Worm (Caenorhabditis elegans) whole organism, L4 larva: Measurements from ENCODE around the gene C37H5.13.
A peak's percentile ranks its signal among the peaks of the same experiment; 100 is the strongest.

Source experiments
- D1046.2 ChIP-seq: fragments of 200-800 bp; sonication (Bioruptor generic); IDR thresholded peaks from 2 replicates; pipeline ENCODE4 v1.3.6; 2022; ENCODE audit warnings: missing genetic modification characterization, missing compliant biosample characterization
- F26F4.8 ChIP-seq: fragments of 200-800 bp; sonication (Bioruptor generic); conservative IDR thresholded peaks from 2 replicates; pipeline ENCODE4 v1.3.6; 2022; ENCODE audit warnings: missing genetic modification characterization, missing compliant biosample characterization
- F37D6.2 ChIP-seq: sonication (generic microtip); optimal IDR thresholded peaks from 2 replicates; lab custom pipeline; 2016; ENCODE audit warnings: mild to moderate bottlenecking, missing genetic modification characterization, missing compliant biosample characterization
- T20F7.1 ChIP-seq: fragments of 200-800 bp; sonication (Bioruptor generic); optimal IDR thresholded peaks from 2 replicates; lab custom pipeline; 2018; ENCODE audit warnings: mild to moderate bottlenecking, missing genetic modification characterization, missing compliant biosample characterization
- Y105C5A.15 ChIP-seq: fragments of 200-800 bp; sonication (Bioruptor generic); IDR thresholded peaks from 2 replicates; pipeline ENCODE4 v1.3.6; 2022; ENCODE audit warnings: missing genetic modification characterization, missing compliant biosample characterization
- ZK546.5 ChIP-seq, 2 experiments: sonication (generic microtip); optimal IDR thresholded peaks; 2 replicates each; lab custom pipeline; 2017; ENCODE audit warnings: missing biosample characterization in 2 of 2, missing genetic modification characterization in 2 of 2
- aha-1 ChIP-seq: fragments of 150-350 bp; peaks from one replicate; lab custom pipeline; 2014; ENCODE audit warnings: missing biosample characterization, missing genetic modification characterization
- aly-2 ChIP-seq: sonication (generic microtip); optimal IDR thresholded peaks from 2 replicates; lab custom pipeline; 2018; ENCODE audit warnings: missing biosample characterization, missing genetic modification characterization
- ama-1 ChIP-seq: fragments of 150-350 bp; optimal IDR thresholded peaks from 2 replicates; lab custom pipeline; 2014; ENCODE audit warnings: inconsistent platforms, mixed read lengths
- arid-1 ChIP-seq: fragments of 200-800 bp; sonication (Bioruptor generic); conservative IDR thresholded peaks from 2 replicates; pipeline ENCODE4 v1.3.6; 2022; ENCODE audit warnings: missing genetic modification reagents, missing genetic modification characterization, missing compliant biosample characterization
- attf-4 ChIP-seq: sonication (generic microtip); optimal IDR thresholded peaks from 3 replicates; lab custom pipeline; 2017; ENCODE audit warnings: missing biosample characterization, missing genetic modification characterization
- ceh-20 ChIP-seq: fragments of 200-800 bp; sonication (Bioruptor generic); IDR thresholded peaks from 2 replicates; pipeline ENCODE4 v1.3.6; 2022; ENCODE audit warnings: missing genetic modification reagents, missing genetic modification characterization, missing compliant biosample characterization
- ceh-28 ChIP-seq: fragments of 150-350 bp; optimal IDR thresholded peaks from 2 replicates; lab custom pipeline; 2014; ENCODE audit warnings: missing biosample characterization, missing genetic modification reagents, missing genetic modification characterization
- ceh-44 ChIP-seq: fragments of 200-800 bp; sonication (Bioruptor generic); IDR thresholded peaks from 2 replicates; pipeline ENCODE4 v1.3.6; 2022; ENCODE audit warnings: missing genetic modification reagents, missing genetic modification characterization, missing compliant biosample characterization
- ceh-62 ChIP-seq: sonication (generic microtip); optimal IDR thresholded peaks from 2 replicates; lab custom pipeline; 2017; ENCODE audit warnings: missing biosample characterization, missing genetic modification characterization
- daf-16 ChIP-seq, 3 experiments: sonication (generic microtip); optimal IDR thresholded peaks; 2 replicates each; lab custom pipeline; 2016 to 2017; ENCODE audit warnings: missing genetic modification characterization in 3 of 3, missing genetic modification reagents in 3 of 3, mild to moderate bottlenecking in 2 of 3, missing compliant biosample characterization in 2 of 3, missing biosample characterization in 1 of 3, moderate library complexity in 1 of 3
- dmd-6 ChIP-seq: fragments of 200-800 bp; sonication (Bioruptor generic); IDR thresholded peaks from 2 replicates; pipeline ENCODE4 v1.3.6; 2022; ENCODE audit warnings: missing genetic modification reagents, missing genetic modification characterization, missing compliant biosample characterization
- dmd-9 ChIP-seq: fragments of 200-800 bp; sonication (Bioruptor generic); IDR thresholded peaks from 2 replicates; pipeline ENCODE4 v1.3.6; 2022; ENCODE audit warnings: missing genetic modification reagents, missing genetic modification characterization, missing compliant biosample characterization
- dpl-1 ChIP-seq: fragments of 150-350 bp; optimal IDR thresholded peaks from 2 replicates; lab custom pipeline; 2014; ENCODE audit warnings: missing biosample characterization, missing genetic modification reagents, missing genetic modification characterization
- duxl-1 ChIP-seq: sonication (generic microtip); optimal IDR thresholded peaks from 2 replicates; lab custom pipeline; 2016; ENCODE audit warnings: mild to moderate bottlenecking, missing genetic modification characterization, moderate library complexity, missing compliant biosample characterization; ENCODE audit not compliant: poor library complexity
- dve-1 ChIP-seq: sonication (generic microtip); optimal IDR thresholded peaks from 2 replicates; lab custom pipeline; 2017; ENCODE audit warnings: antibody characterized with exemption, mild to moderate bottlenecking, missing genetic modification characterization, missing compliant biosample characterization; ENCODE audit not compliant: insufficient read depth
- hlh-30 ChIP-seq: sonication (generic microtip); optimal IDR thresholded peaks from 2 replicates; lab custom pipeline; 2017; ENCODE audit warnings: antibody characterized with exemption, mild to moderate bottlenecking, missing genetic modification characterization, missing compliant biosample characterization; ENCODE audit not compliant: insufficient read depth
- hmg-1.1 ChIP-seq: fragments of 200-800 bp; sonication (Bioruptor generic); IDR thresholded peaks from 2 replicates; pipeline ENCODE4 v1.3.6; 2022; ENCODE audit warnings: missing genetic modification reagents, missing genetic modification characterization, missing compliant biosample characterization
- lim-7 ChIP-seq: fragments of 200-800 bp; sonication (Bioruptor generic); IDR thresholded peaks from 2 replicates; pipeline ENCODE4 v1.3.6; 2022; ENCODE audit warnings: missing genetic modification characterization, missing compliant biosample characterization
- lin-1 ChIP-seq: fragments of 200-800 bp; sonication (Bioruptor generic); IDR thresholded peaks from 2 replicates; pipeline ENCODE4 v1.3.6; 2022; ENCODE audit warnings: missing genetic modification reagents, missing genetic modification characterization, missing compliant biosample characterization
- lin-13 ChIP-seq: fragments of 150-350 bp; optimal IDR thresholded peaks from 2 replicates; lab custom pipeline; 2014; ENCODE audit warnings: missing biosample characterization, missing genetic modification reagents, missing genetic modification characterization
- lin-15B ChIP-seq: fragments of 150-350 bp; sonication (generic microtip); optimal IDR thresholded peaks from 3 replicates; lab custom pipeline; 2014; ENCODE audit warnings: missing biosample characterization, missing genetic modification characterization
- lin-29 ChIP-seq: fragments of 200-800 bp; sonication (Bioruptor generic); IDR thresholded peaks from 2 replicates; pipeline ENCODE4 v1.3.6; 2022; ENCODE audit warnings: missing genetic modification reagents, missing genetic modification characterization, missing compliant biosample characterization
- lin-39 ChIP-seq: fragments of 150-350 bp; optimal IDR thresholded peaks from 2 replicates; lab custom pipeline; 2014; ENCODE audit warnings: missing biosample characterization, missing genetic modification reagents, missing genetic modification characterization
- lir-3 ChIP-seq: sonication (generic microtip); optimal IDR thresholded peaks from 2 replicates; lab custom pipeline; 2016; ENCODE audit warnings: mild to moderate bottlenecking, missing genetic modification characterization, missing compliant biosample characterization
- madf-9 ChIP-seq: fragments of 200-800 bp; sonication (Bioruptor generic); conservative IDR thresholded peaks from 2 replicates; pipeline ENCODE4 v1.3.6; 2022; ENCODE audit warnings: missing genetic modification reagents, missing genetic modification characterization, missing compliant biosample characterization
- mep-1 ChIP-seq: fragments of 150-350 bp; sonication (generic microtip); optimal IDR thresholded peaks from 3 replicates; lab custom pipeline; 2014; ENCODE audit warnings: missing biosample characterization, missing genetic modification characterization
- mes-2 ChIP-seq: sonication (generic microtip); optimal IDR thresholded peaks from 2 replicates; lab custom pipeline; 2016; ENCODE audit warnings: missing genotype, mild to moderate bottlenecking, missing genetic modification characterization, missing compliant biosample characterization; ENCODE audit not compliant: poor library complexity, severe bottlenecking
- nhr-10 ChIP-seq: fragments of 150-350 bp; optimal IDR thresholded peaks from 2 replicates; lab custom pipeline; 2014; ENCODE audit warnings: missing biosample characterization, missing genetic modification characterization
- nhr-111 ChIP-seq: fragments of 200-800 bp; sonication (Bioruptor generic); optimal IDR thresholded peaks from 2 replicates; lab custom pipeline; 2018; ENCODE audit warnings: mild to moderate bottlenecking, missing genetic modification characterization, missing compliant biosample characterization
- nhr-28 ChIP-seq: fragments of 150-350 bp; optimal IDR thresholded peaks from 2 replicates; lab custom pipeline; 2014; ENCODE audit warnings: missing biosample characterization, missing genetic modification characterization
- nhr-76 ChIP-seq: fragments of 150-350 bp; optimal IDR thresholded peaks from 2 replicates; lab custom pipeline; 2014; ENCODE audit warnings: missing biosample characterization, missing genetic modification characterization
- nhr-77 ChIP-seq: fragments of 150-350 bp; optimal IDR thresholded peaks from 2 replicates; lab custom pipeline; 2014; ENCODE audit warnings: missing biosample characterization, missing genetic modification characterization
- saeg-2 ChIP-seq: fragments of 200-800 bp; sonication (Bioruptor generic); IDR thresholded peaks from 2 replicates; pipeline ENCODE4 v1.3.6; 2022; ENCODE audit warnings: missing genetic modification reagents, missing genetic modification characterization, missing compliant biosample characterization
- snpc-1.2 ChIP-seq: fragments of 200-800 bp; sonication (Bioruptor generic); IDR thresholded peaks from 2 replicates; pipeline ENCODE4 v1.3.6; 2022; ENCODE audit warnings: missing genetic modification reagents, missing genetic modification characterization, missing compliant biosample characterization
- tag-97 ChIP-seq: fragments of 200-800 bp; sonication (Bioruptor generic); IDR thresholded peaks from 2 replicates; pipeline ENCODE4 v1.3.6; 2022; ENCODE audit warnings: missing genetic modification characterization, missing compliant biosample characterization
- zag-1 ChIP-seq: fragments of 150-350 bp; optimal IDR thresholded peaks from 2 replicates; lab custom pipeline; 2014; ENCODE audit warnings: missing biosample characterization, missing genetic modification characterization
- zip-11 ChIP-seq: fragments of 200-800 bp; sonication (Bioruptor generic); IDR thresholded peaks from 2 replicates; pipeline ENCODE4 v1.3.6; 2022; ENCODE audit warnings: missing genetic modification characterization, missing compliant biosample characterization
- zip-2 ChIP-seq: fragments of 150-350 bp; optimal IDR thresholded peaks from 2 replicates; lab custom pipeline; 2014; ENCODE audit warnings: missing biosample characterization, missing genetic modification characterization
- ztf-7 ChIP-seq: fragments of 150-350 bp; optimal IDR thresholded peaks from 2 replicates; lab custom pipeline; 2014; ENCODE audit warnings: missing biosample characterization, missing genetic modification characterization

Gene C37H5.13

DNA sequence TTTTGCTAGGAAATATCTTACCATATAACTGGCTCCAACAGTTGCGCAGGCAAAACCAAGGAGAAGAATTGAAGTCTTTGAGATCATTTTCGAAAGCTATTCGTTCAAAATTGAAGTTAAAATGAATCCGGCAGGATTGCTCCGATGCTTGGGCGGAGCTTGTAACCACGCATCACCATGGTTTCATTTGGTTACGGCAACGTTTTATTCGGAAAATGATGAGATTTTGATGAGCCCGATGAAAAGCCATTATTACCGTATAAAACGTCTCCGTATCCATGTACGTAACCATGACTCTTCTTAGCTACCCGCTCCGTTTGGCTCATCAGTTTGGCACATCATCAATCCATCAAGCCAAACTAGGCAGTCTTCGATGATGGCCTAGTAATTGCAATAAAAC lies 21.6 kb downstream of the C37H5.13 start, which contains the start of gene cwp-1:
cwp-1 (minus strand) TSS at position 101 of the 400 bp plus-strand sequence.
- TF ChIP-seq duxl-1 (tag; lab: Kevin White, UChicago) (no peak), mep-1 (tag; lab: Kevin White, UChicago) (no peak)

DNA sequence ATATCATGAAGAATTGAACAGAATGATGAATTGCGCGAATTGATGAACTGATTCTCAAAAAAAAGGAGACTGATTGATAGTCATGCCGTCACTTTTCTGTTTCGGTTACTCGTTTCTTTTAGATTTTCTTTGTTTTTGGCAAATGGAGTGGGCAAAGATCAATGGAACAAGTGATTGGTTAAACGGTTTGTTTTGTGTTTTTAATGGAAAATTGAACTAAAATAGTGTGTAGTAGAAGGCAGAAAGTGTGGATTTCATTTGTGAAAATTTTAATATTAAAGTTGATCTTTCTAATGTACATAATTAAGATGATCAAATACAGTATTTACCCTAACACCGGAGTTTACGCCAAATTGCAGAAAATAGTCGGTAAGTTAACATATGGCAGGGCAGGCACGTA lies 22.9 kb downstream of the C37H5.13 start, which contains the start of gene nas-9:
nas-9 (minus strand) TSS at position 101 of the 400 bp plus-strand sequence.
- TF ChIP-seq lin-29, result no peak
- TF ChIP-seq nhr-28 (tag; lab: Kevin White, UChicago), result peak; percentile 4
- TF ChIP-seq, all 104 proteins: peak for 1

DNA sequence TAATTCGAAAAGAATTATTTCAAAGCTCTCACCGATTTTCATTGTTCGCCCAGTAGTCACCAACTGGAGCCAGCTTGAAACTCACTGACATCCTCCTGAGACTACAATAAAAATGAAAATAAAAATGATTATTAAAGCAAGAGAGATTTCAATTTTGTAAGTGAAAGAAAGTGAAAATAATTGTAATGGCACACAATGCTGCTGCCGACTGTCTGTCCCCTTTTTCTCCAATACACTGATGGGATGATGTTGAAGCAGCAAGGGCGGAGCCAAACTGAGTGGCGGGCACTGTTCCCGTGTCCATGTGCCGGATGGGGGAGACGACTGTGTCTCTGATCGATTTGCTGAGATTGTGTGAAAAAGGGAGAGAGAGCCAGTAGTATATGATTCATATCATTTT lies 28.5 kb downstream of the C37H5.13 start, which contains the start of gene C37H5.14:
C37H5.14 (minus strand) TSS at position 101 of the 400 bp plus-strand sequence.
- no peak for TF ChIP-seq tag-97
- no peak for TF ChIP-seq ceh-62 (tag; lab: Kevin White, UChicago)
- TF ChIP-seq hlh-30, result no peak
- no peak for TF ChIP-seq zip-2
- no peak for TF ChIP-seq saeg-2 (GFP tag; lab: Robert Waterston, UW)
- no peak for TF ChIP-seq ceh-44
- TF ChIP-seq lir-3 (tag; lab: Kevin White, UChicago), result no peak

DNA sequence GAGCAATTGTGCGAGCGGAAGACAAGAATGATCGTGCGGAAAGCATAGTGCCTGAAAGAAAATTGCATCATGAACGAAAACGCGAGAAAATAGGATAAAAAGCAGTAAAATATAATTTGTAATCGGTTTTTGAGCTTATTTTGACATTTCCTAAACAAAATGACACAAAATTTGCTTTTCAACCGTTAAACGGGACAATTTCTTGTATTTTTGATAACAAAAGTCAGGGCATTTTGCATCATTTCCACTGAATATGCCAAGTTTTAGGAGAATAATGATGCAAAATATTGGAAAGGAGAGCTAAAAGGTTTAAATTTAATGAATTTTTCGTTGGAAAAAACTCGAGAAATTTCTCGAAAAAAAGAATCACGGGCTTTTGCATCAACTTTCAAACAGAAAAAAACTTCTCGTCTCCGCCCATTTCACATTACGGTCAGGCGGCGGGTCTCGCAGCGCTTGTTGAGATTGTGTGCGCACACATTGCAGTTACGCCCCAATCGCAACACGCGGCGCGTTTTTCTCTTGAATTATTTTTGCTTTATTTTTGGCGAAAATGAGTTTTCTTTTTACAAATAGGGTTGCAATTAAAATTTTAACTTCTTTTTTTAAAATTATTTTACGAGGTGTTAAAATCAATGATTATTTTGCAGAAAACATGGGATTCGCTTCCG lies 35.9 kb downstream of the C37H5.13 start, which contains the start of the genes hsp-6 and C37H5.5:
hsp-6 (minus strand) TSS at position 51 of the 671 bp plus-strand sequence.
C37H5.5 (plus strand) TSS at position 651 of the 671 bp plus-strand sequence.
- TF ChIP-seq T20F7.1 (GFP tag; lab: Kevin White, UChicago), result no peak
- TF ChIP-seq lin-13 (GFP tag; lab: Kevin White, UChicago), result peak; percentile 86
- no peak for TF ChIP-seq zip-11 (GFP tag; lab: Robert Waterston, UW)
- TF ChIP-seq lin-1 (GFP tag; lab: Robert Waterston, UW), result no peak
- TF ChIP-seq aly-2, result no peak
- TF ChIP-seq lin-39 (tag; lab: Kevin White, UChicago), result no peak
- peak; percentile 76 for TF ChIP-seq hmg-1.1
- peak; percentile 69 for TF ChIP-seq dpl-1 (GFP tag; lab: Kevin White, UChicago)
- TF ChIP-seq madf-9 (GFP tag; lab: Robert Waterston, UW), result 0 out of 2 replicates have a peak, but pooled peaks have one; percentile 25
- TF ChIP-seq daf-16 (GFP tag; optimal IDR thresholded peaks at IDR 0.05; lab: Kevin White, UChicago), result peak in 1 of 2 experiments; percentile 24
- TF ChIP-seq daf-16 (tag; optimal IDR thresholded peaks at IDR 0.05; lab: Kevin White, UChicago), result peak; percentile 56
- no peak for TF ChIP-seq F37D6.2 (tag; lab: Kevin White, UChicago)
- TF ChIP-seq nhr-10 (tag; lab: Kevin White, UChicago), result no peak
- TF ChIP-seq ama-1 (lab: Kevin White, UChicago), result peak; percentile 26
- peak; percentile 79 for TF ChIP-seq nhr-77 (tag; lab: Kevin White, UChicago)
- no peak for TF ChIP-seq ZK546.5 (tag; optimal IDR thresholded peaks at IDR 0.05; lab: Kevin White, UChicago)
- no peak for TF ChIP-seq lim-7
- TF ChIP-seq dmd-9, result no peak
- TF ChIP-seq ceh-20 (GFP tag; lab: Robert Waterston, UW), result peak; percentile 66; the same call in 1 of the 2 replicates
- no peak for TF ChIP-seq lin-15B (tag; lab: Kevin White, UChicago)
- TF ChIP-seq duxl-1 (tag; lab: Kevin White, UChicago), result peak; percentile 40
- TF ChIP-seq aha-1 (tag; lab: Kevin White, UChicago), result no peak
- no peak for TF ChIP-seq ceh-28 (tag; lab: Kevin White, UChicago)
- no peak for TF ChIP-seq nhr-76 (tag; lab: Kevin White, UChicago)
- no peak for TF ChIP-seq D1046.2 (GFP tag; lab: Robert Waterston, UW)
- TF ChIP-seq arid-1 (GFP tag; lab: Robert Waterston, UW), result peak; percentile 59; the same call in 1 of the 2 replicates
- TF ChIP-seq dmd-6 (GFP tag; lab: Robert Waterston, UW), result peak; percentile 69
- TF ChIP-seq zag-1 (tag; lab: Kevin White, UChicago), result no peak
- no peak for TF ChIP-seq attf-4 (tag; lab: Kevin White, UChicago)
- no peak for TF ChIP-seq nhr-111 (GFP tag; lab: Kevin White, UChicago)
- TF ChIP-seq ztf-7 (tag; lab: Kevin White, UChicago), result peak; percentile 27
- 0 out of 2 replicates have a peak, but pooled peaks have one; percentile 64 for TF ChIP-seq Y105C5A.15 (GFP tag; lab: Robert Waterston, UW)
- no peak for TF ChIP-seq snpc-1.2 (GFP tag; lab: Robert Waterston, UW)
- TF ChIP-seq dve-1, result peak; percentile 92
- no peak for TF ChIP-seq F26F4.8 (GFP tag; lab: Robert Waterston, UW)
- peak; percentile 92 for TF ChIP-seq mes-2
